Fruit fly (Drosophila melanogaster) whole organism, embryonic: ENCODE measurements around the gene CG42232.

Experiments used
- CG4617 ChIP-seq: fragments of 200-800 bp; sonication (Bioruptor generic); optimal IDR thresholded peaks from 3 replicates; lab custom pipeline; 2016; ENCODE audit warnings: missing biosample characterization, missing genetic modification characterization, borderline replicate concordance
- Dll ChIP-seq: fragments of 200-800 bp; sonication (Bioruptor generic); IDR thresholded peaks from 4 replicates; pipeline ENCODE4 v1.3.6; 2022; ENCODE audit warnings: missing biosample characterization, missing genetic modification characterization; ENCODE audit not compliant: partially characterized antibody
- Optix ChIP-seq: fragments of 200-800 bp; sonication (Bioruptor generic); IDR thresholded peaks from 3 replicates; pipeline ENCODE4 v1.3.6; 2022; ENCODE audit warnings: missing biosample characterization, missing genetic modification characterization
- chn ChIP-seq: fragments of 200-800 bp; sonication (Bioruptor generic); optimal IDR thresholded peaks from 2 replicates; lab custom pipeline; 2016; ENCODE audit warnings: missing biosample characterization, missing genetic modification characterization
- ftz-f1 ChIP-seq: fragments of 200-800 bp; sonication (Bioruptor generic); optimal IDR thresholded peaks from 2 replicates; lab custom pipeline; 2016; ENCODE audit warnings: missing biosample characterization, missing genetic modification characterization
- pita ChIP-seq: fragments of 200-800 bp; sonication (Bioruptor generic); optimal IDR thresholded peaks from 2 replicates; lab custom pipeline; 2017; ENCODE audit warnings: missing biosample characterization, mild to moderate bottlenecking, missing genetic modification characterization
- pum ChIP-seq: fragments of 200-800 bp; sonication (Bioruptor generic); optimal IDR thresholded peaks from 2 replicates; lab custom pipeline; 2016; ENCODE audit warnings: missing biosample characterization, missing genetic modification characterization
- slou ChIP-seq: fragments of 200-800 bp; sonication (Bioruptor generic); optimal IDR thresholded peaks from 3 replicates; lab custom pipeline; 2016; ENCODE audit warnings: missing biosample characterization, missing genetic modification characterization

- TF ChIP-seq pita (GFP tag; lab: Kevin White, UChicago) (no peak), Optix (GFP tag; lab: Robert Waterston, UW) (no peak), pum (GFP tag; lab: Kevin White, UChicago) (no peak), chn (no peak), ftz-f1 (GFP tag; lab: Kevin White, UChicago) (no peak), CG4617 (no peak), Dll (GFP tag; lab: Robert Waterston, UW) (peak; percentile 61; the same call in 2 of the 4 replicates), slou (GFP tag; lab: Kevin White, UChicago) (no peak)
These were observed 11.5 kb upstream of the CG42232 start, which contains the start of gene Dhfr for dm6 chr3R:16480995-16481394.
